Fruit fly (Drosophila melanogaster): ENCODE data around the gene CG43155.
A peak's percentile ranks its signal among the peaks of the same experiment; 100 is the strongest.

The CG43155 gene

DNA sequence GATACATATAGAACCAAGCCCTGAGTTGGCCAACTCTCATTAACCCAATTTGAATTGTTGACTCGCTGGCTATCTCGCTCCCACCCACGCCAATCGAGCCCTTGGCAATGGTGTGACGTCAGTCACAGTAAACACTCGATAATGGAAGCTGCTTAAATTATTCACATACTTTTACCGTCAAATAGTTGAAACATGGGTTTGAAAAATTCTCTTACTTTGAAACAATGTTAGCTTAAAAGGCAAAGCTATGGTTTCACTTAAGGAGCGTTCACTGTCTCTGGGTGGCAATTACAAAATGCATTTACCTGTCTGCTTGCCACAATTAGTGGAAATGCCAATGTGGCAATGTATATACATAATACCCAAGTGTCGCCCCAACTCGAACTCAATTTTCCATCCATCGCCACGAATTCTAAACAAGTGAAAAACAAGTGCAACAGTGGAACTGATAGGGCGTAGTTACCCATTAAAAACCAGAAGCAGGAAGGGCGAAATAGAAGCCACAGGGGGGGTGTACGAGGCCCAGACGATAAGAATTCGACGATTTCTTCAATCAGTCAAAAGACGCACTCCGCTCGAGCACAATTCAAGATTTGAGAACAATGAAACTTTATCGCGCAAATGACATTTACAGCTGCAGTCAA is 10.0 kb upstream of the CG43155 start (continued):
- TF ChIP-seq CG13123 (GFP tag; optimal IDR thresholded peaks at IDR 0.05) (peak; percentile 57), bbx (GFP tag; IDR thresholded peaks at IDR 0.05; ENCODE audit: partially characterized antibody) (no peak), CG2678 (tag; optimal IDR thresholded peaks at IDR 0.05) (peak; percentile 89), bcd (GFP tag; optimal IDR thresholded peaks at IDR 0.05) (peak; percentile 83), CG15601 (tag; optimal IDR thresholded peaks at IDR 0.05) (peak; percentile 50), Ravus (GFP tag; IDR thresholded peaks at IDR 0.05) (peak; percentile 64), lilli (GFP tag; optimal IDR thresholded peaks at IDR 0.05) (peak; percentile 88), ftz-f1 (GFP tag; optimal IDR thresholded peaks at IDR 0.05) (peak; percentile 26), Bteb2 (GFP tag; optimal IDR thresholded peaks at IDR 0.05) (peak; percentile 73), CG10959 (GFP tag; IDR thresholded peaks at IDR 0.05) (peak; percentile 62), gcm (GFP tag; optimal IDR thresholded peaks at IDR 0.05) (peak; percentile 56), PHDP (tag; optimal IDR thresholded peaks at IDR 0.05) (peak; percentile 85), Dad (GFP tag; optimal IDR thresholded peaks at IDR 0.05) (peak; percentile 83), Hmr (GFP tag; optimal IDR thresholded peaks at IDR 0.05) (peak; percentile 83), Sin3A (optimal IDR thresholded peaks at IDR 0.05) (no peak), CG30403 (GFP tag; optimal IDR thresholded peaks at IDR 0.05) (peak; percentile 81), vnd (GFP tag; IDR thresholded peaks at IDR 0.05; ENCODE audit: partially characterized antibody) (no peak), CG15073 (GFP tag; optimal IDR thresholded peaks at IDR 0.05) (no peak), tll (GFP tag; optimal IDR thresholded peaks at IDR 0.05) (peak; percentile 5 to 37), Aef1 (GFP tag; IDR thresholded peaks at IDR 0.05) (peak; percentile 87), fru (optimal IDR thresholded peaks at IDR 0.05) (no peak), CG13296 (GFP tag; optimal IDR thresholded peaks at IDR 0.05) (peak; percentile 90), CkIIα-i1 (GFP tag; IDR thresholded peaks at IDR 0.05) (0 out of 2 replicates have a peak, but pooled peaks have one; percentile 41), usp (GFP tag; optimal IDR thresholded peaks at IDR 0.05) (no peak), dysf (GFP tag; IDR thresholded peaks at IDR 0.05) (peak; percentile 89), odd (GFP tag; optimal IDR thresholded peaks at IDR 0.05) (peak; percentile 84), Chrac-16 (GFP tag; optimal IDR thresholded peaks at IDR 0.05) (peak; percentile 74), Rx (GFP tag; IDR thresholded peaks at IDR 0.05) (peak; percentile 85), nom (GFP tag; optimal IDR thresholded peaks at IDR 0.05) (no peak), Blimp-1 (GFP tag; optimal IDR thresholded peaks at IDR 0.05) (peak; percentile 76), CG1024 (GFP tag; IDR thresholded peaks at IDR 0.05) (peak; percentile 75), schlank (tag; optimal IDR thresholded peaks at IDR 0.05) (peak; percentile 78), danr (GFP tag; IDR thresholded peaks at IDR 0.05) (peak; percentile 79), B-H2 (GFP tag; optimal IDR thresholded peaks at IDR 0.05) (peak; percentile 72), CG33213 (GFP tag; optimal IDR thresholded peaks at IDR 0.05) (peak; percentile 72), kni (GFP tag; optimal IDR thresholded peaks at IDR 0.05) (peak; percentile 60), CG6765 (GFP tag; optimal IDR thresholded peaks at IDR 0.05) (peak; percentile 68), CG11504 (tag; optimal IDR thresholded peaks at IDR 0.05) (peak; percentile 88), esg (GFP tag; conservative IDR thresholded peaks at IDR 0.05) (peak; percentile 83), ERR (GFP tag; optimal IDR thresholded peaks at IDR 0.05) (peak; percentile 85), Hsf (GFP tag; optimal IDR thresholded peaks at IDR 0.05) (peak; percentile 83), pita (GFP tag; optimal IDR thresholded peaks at IDR 0.05) (no peak), CG32532 (GFP tag; IDR thresholded peaks at IDR 0.05) (peak; percentile 86), CG3281 (GFP tag; optimal IDR thresholded peaks at IDR 0.05) (peak; percentile 85), trem (tag; optimal IDR thresholded peaks at IDR 0.05) (peak; percentile 52), seq (GFP tag; IDR thresholded peaks at IDR 0.05) (peak; percentile 83), CG10321 (GFP tag; IDR thresholded peaks at IDR 0.05) (peak; percentile 63), br (optimal IDR thresholded peaks at IDR 0.05) (no peak), CG17912 (GFP tag; optimal IDR thresholded peaks at IDR 0.05) (peak; percentile 71), CG11093 (GFP tag; IDR thresholded peaks at IDR 0.05) (peak; percentile 82), CG31388 (GFP tag; optimal IDR thresholded peaks at IDR 0.05) (peak; percentile 66)
